Worm (Caenorhabditis elegans): ENCODE data around the gene C24A8.5.

ce11 chrX:4285669-4286174 is 43.0 kb downstream of the C24A8.5 start, which contains the start of gene cka-2:
- TF ChIP-seq dpl-1 (GFP tag; optimal IDR thresholded peaks at IDR 0.05) = no peak
- no peak for TF ChIP-seq F39B2.1 (GFP tag; IDR thresholded peaks at IDR 0.05)
- no peak for TF ChIP-seq F37B4.10 (GFP tag; IDR thresholded peaks at IDR 0.05)
- TF ChIP-seq lin-35 (GFP tag; optimal IDR thresholded peaks at IDR 0.05) = no peak
- no peak for TF ChIP-seq unc-62 (GFP tag; optimal IDR thresholded peaks at IDR 0.05)
- TF ChIP-seq pha-4 (tag; optimal IDR thresholded peaks at IDR 0.05) = no peak
- no peak for TF ChIP-seq ztf-26 (tag; optimal IDR thresholded peaks at IDR 0.05)

Data from whole organism, young adult.